Worm (Caenorhabditis elegans) whole organism, late embryonic: Measurements from ENCODE around the gene F53F8.5.
A peak's percentile ranks its signal among the peaks of the same experiment; 100 is the strongest.

Experiments
- C08G9.2 ChIP-seq: sonication (generic microtip); optimal IDR thresholded peaks from 2 replicates; lab custom pipeline; 2016; ENCODE audit warnings: mild to moderate bottlenecking, missing genetic modification characterization, moderate library complexity, missing compliant biosample characterization
- F13H6.1 ChIP-seq: sonication (generic microtip); optimal IDR thresholded peaks from 2 replicates; lab custom pipeline; 2016; ENCODE audit warnings: missing genetic modification characterization, missing compliant biosample characterization
- K02D7.2 ChIP-seq: sonication (generic microtip); optimal IDR thresholded peaks from 2 replicates; lab custom pipeline; 2017; ENCODE audit warnings: mild to moderate bottlenecking, missing genetic modification characterization, missing compliant biosample characterization
- K09A11.1 ChIP-seq: sonication (generic microtip); optimal IDR thresholded peaks from 2 replicates; lab custom pipeline; 2017; ENCODE audit warnings: antibody characterized with exemption, mild to moderate bottlenecking, missing genetic modification characterization, missing compliant biosample characterization; ENCODE audit not compliant: insufficient read depth
- T23F11.4 ChIP-seq: fragments of 200-800 bp; sonication (Bioruptor generic); optimal IDR thresholded peaks from 2 replicates; lab custom pipeline; 2018; ENCODE audit warnings: mild to moderate bottlenecking, missing genetic modification characterization, missing compliant biosample characterization
- ceh-14 ChIP-seq: sonication (generic microtip); optimal IDR thresholded peaks from 2 replicates; lab custom pipeline; 2016; ENCODE audit warnings: missing genotype, missing genetic modification characterization, missing compliant biosample characterization
- ceh-18 ChIP-seq: sonication (generic microtip); optimal IDR thresholded peaks from 2 replicates; lab custom pipeline; 2016; ENCODE audit warnings: missing genetic modification characterization, missing compliant biosample characterization
- ceh-19 ChIP-seq: fragments of 200-800 bp; sonication (Bioruptor generic); optimal IDR thresholded peaks from 2 replicates; lab custom pipeline; 2018; ENCODE audit warnings: mild to moderate bottlenecking, missing genetic modification characterization, missing compliant biosample characterization
- ceh-2 ChIP-seq: sonication (generic microtip); optimal IDR thresholded peaks from 2 replicates; lab custom pipeline; 2016; ENCODE audit warnings: missing genotype, missing genetic modification characterization, missing compliant biosample characterization
- ceh-24 ChIP-seq: sonication (generic microtip); optimal IDR thresholded peaks from 2 replicates; lab custom pipeline; 2016; ENCODE audit warnings: mild to moderate bottlenecking, missing genetic modification characterization, missing compliant biosample characterization
- ceh-30 ChIP-seq: fragments of 150-350 bp; optimal IDR thresholded peaks from 2 replicates; lab custom pipeline; 2014; ENCODE audit warnings: missing biosample characterization, missing genetic modification characterization
- ceh-31 ChIP-seq: sonication (generic microtip); optimal IDR thresholded peaks from 2 replicates; lab custom pipeline; 2016; ENCODE audit warnings: missing genetic modification characterization, missing compliant biosample characterization
- ceh-34 ChIP-seq: sonication (generic microtip); optimal IDR thresholded peaks from 2 replicates; lab custom pipeline; 2016; ENCODE audit warnings: mild to moderate bottlenecking, missing genetic modification characterization, missing compliant biosample characterization
- ceh-45 ChIP-seq: fragments of 200-800 bp; sonication (Bioruptor generic); IDR thresholded peaks from 2 replicates; pipeline ENCODE4 v1.3.6; 2022; ENCODE audit warnings: missing genetic modification reagents, missing genetic modification characterization, missing compliant biosample characterization
- ceh-6 ChIP-seq: fragments of 200-800 bp; sonication (Bioruptor generic); optimal IDR thresholded peaks from 2 replicates; lab custom pipeline; 2018; ENCODE audit warnings: mild to moderate bottlenecking, missing genetic modification characterization, missing compliant biosample characterization
- ceh-9 ChIP-seq: sonication (generic microtip); optimal IDR thresholded peaks from 2 replicates; lab custom pipeline; 2016; ENCODE audit warnings: mild to moderate bottlenecking, missing genetic modification characterization, inconsistent platforms, missing compliant biosample characterization
- che-1 ChIP-seq: sonication (generic microtip); optimal IDR thresholded peaks from 2 replicates; lab custom pipeline; 2016; ENCODE audit warnings: mild to moderate bottlenecking, missing genetic modification characterization, missing compliant biosample characterization
- dmd-4 ChIP-seq: sonication (generic microtip); optimal IDR thresholded peaks from 2 replicates; lab custom pipeline; 2016; ENCODE audit warnings: borderline replicate concordance, missing genetic modification characterization, missing compliant biosample characterization
- dve-1 ChIP-seq: sonication (generic microtip); optimal IDR thresholded peaks from 2 replicates; lab custom pipeline; 2017; ENCODE audit warnings: antibody characterized with exemption, mild to moderate bottlenecking, missing genetic modification characterization, missing compliant biosample characterization
- elt-2 ChIP-seq: sonication (generic microtip); optimal IDR thresholded peaks from 2 replicates; lab custom pipeline; 2016; ENCODE audit warnings: missing genetic modification reagents, missing genetic modification characterization, missing compliant biosample characterization
- elt-4 ChIP-seq: sonication (generic microtip); optimal IDR thresholded peaks from 2 replicates; lab custom pipeline; 2016; ENCODE audit warnings: missing genetic modification characterization, missing compliant biosample characterization
- eyg-1 ChIP-seq: sonication (generic microtip); optimal IDR thresholded peaks from 2 replicates; lab custom pipeline; 2016; ENCODE audit warnings: missing genotype, missing genetic modification characterization, missing compliant biosample characterization
- fkh-6 ChIP-seq: sonication (generic microtip); optimal IDR thresholded peaks from 2 replicates; lab custom pipeline; 2016; ENCODE audit warnings: missing genetic modification characterization, missing compliant biosample characterization
- gmeb-2 ChIP-seq: sonication (generic microtip); optimal IDR thresholded peaks from 2 replicates; lab custom pipeline; 2016; ENCODE audit warnings: missing genetic modification characterization, inconsistent platforms, missing compliant biosample characterization
- hlh-13 ChIP-seq: fragments of 200-800 bp; sonication (Bioruptor generic); optimal IDR thresholded peaks from 2 replicates; lab custom pipeline; 2018; ENCODE audit warnings: mild to moderate bottlenecking, missing genetic modification characterization, missing compliant biosample characterization
- hlh-15 ChIP-seq: sonication (generic microtip); optimal IDR thresholded peaks from 2 replicates; lab custom pipeline; 2016; ENCODE audit warnings: missing genetic modification characterization, missing compliant biosample characterization
- hlh-30 ChIP-seq: sonication (generic microtip); optimal IDR thresholded peaks from 2 replicates; lab custom pipeline; 2017; ENCODE audit warnings: antibody characterized with exemption, missing genetic modification characterization, missing compliant biosample characterization; ENCODE audit not compliant: insufficient read depth
- hlh-8 ChIP-seq: sonication (generic microtip); optimal IDR thresholded peaks from 2 replicates; lab custom pipeline; 2016; ENCODE audit warnings: missing genotype, missing genetic modification characterization, missing compliant biosample characterization
- madf-2 ChIP-seq: sonication (generic microtip); optimal IDR thresholded peaks from 2 replicates; lab custom pipeline; 2017; ENCODE audit warnings: missing genetic modification characterization, missing compliant biosample characterization
- mec-3 ChIP-seq: sonication (generic microtip); optimal IDR thresholded peaks from 2 replicates; lab custom pipeline; 2016; ENCODE audit warnings: borderline replicate concordance, missing genetic modification characterization, missing compliant biosample characterization
- nfya-1 ChIP-seq: sonication (generic microtip); optimal IDR thresholded peaks from 2 replicates; lab custom pipeline; 2017; ENCODE audit warnings: missing genetic modification characterization, mild to moderate bottlenecking, missing compliant biosample characterization, antibody characterized with exemption, moderate library complexity
- odd-2 ChIP-seq: sonication (generic microtip); optimal IDR thresholded peaks from 2 replicates; lab custom pipeline; 2017; ENCODE audit warnings: antibody characterized with exemption, mild to moderate bottlenecking, missing genetic modification characterization, missing compliant biosample characterization
- pat-9 ChIP-seq: fragments of 200-800 bp; sonication (Bioruptor generic); optimal IDR thresholded peaks from 2 replicates; lab custom pipeline; 2018; ENCODE audit warnings: mild to moderate bottlenecking, missing genetic modification characterization, moderate library complexity, missing compliant biosample characterization
- pax-1 ChIP-seq: fragments of 150-350 bp; optimal IDR thresholded peaks from 2 replicates; lab custom pipeline; 2014; ENCODE audit warnings: missing biosample characterization, missing genetic modification characterization
- pha-2 ChIP-seq: sonication (generic microtip); optimal IDR thresholded peaks from 2 replicates; lab custom pipeline; 2017; ENCODE audit warnings: mild to moderate bottlenecking, missing genetic modification characterization, missing compliant biosample characterization
- pros-1 ChIP-seq: fragments of 150-350 bp; optimal IDR thresholded peaks from 2 replicates; lab custom pipeline; 2014; ENCODE audit warnings: missing biosample characterization, missing genetic modification reagents, missing genetic modification characterization
- ref-2 ChIP-seq: sonication (generic microtip); optimal IDR thresholded peaks from 2 replicates; lab custom pipeline; 2016; ENCODE audit warnings: missing genetic modification characterization, missing compliant biosample characterization
- rnt-1 ChIP-seq: sonication (generic microtip); optimal IDR thresholded peaks from 2 replicates; lab custom pipeline; 2016; ENCODE audit warnings: missing genetic modification characterization, missing compliant biosample characterization
- sox-2 ChIP-seq: fragments of 200-800 bp; sonication (Bioruptor generic); IDR thresholded peaks from 2 replicates; pipeline ENCODE4 v1.3.6; 2022; ENCODE audit warnings: missing genetic modification reagents, missing genetic modification characterization, missing compliant biosample characterization
- tbx-2 ChIP-seq: sonication (generic microtip); optimal IDR thresholded peaks from 2 replicates; lab custom pipeline; 2016; ENCODE audit warnings: missing genetic modification characterization, missing compliant biosample characterization
- tbx-7 ChIP-seq: sonication (generic microtip); optimal IDR thresholded peaks from 2 replicates; lab custom pipeline; 2016; ENCODE audit warnings: missing genotype, missing genetic modification characterization, missing compliant biosample characterization
- unc-3 ChIP-seq, 2 experiments: fragments of 200-800 bp in 1 of 2; sonication (Bioruptor generic) in 1 of 2; sonication (generic microtip) in 1 of 2; conservative IDR thresholded peaks in 1 of 2; optimal IDR thresholded peaks in 1 of 2; 2 replicates each; pipeline versions ENCODE4 v1.3.6 to Lab custom; 2016 to 2022; ENCODE audit warnings: missing compliant biosample characterization in 2 of 2, missing genetic modification characterization in 2 of 2, missing genetic modification reagents in 1 of 2
- unc-42 ChIP-seq: sonication (generic microtip); optimal IDR thresholded peaks from 2 replicates; lab custom pipeline; 2016; ENCODE audit warnings: missing genotype, missing genetic modification characterization, missing compliant biosample characterization
- unc-55 ChIP-seq: sonication (generic microtip); optimal IDR thresholded peaks from 2 replicates; lab custom pipeline; 2017; ENCODE audit warnings: missing biosample characterization, missing genetic modification reagents, missing genetic modification characterization
- zip-5 ChIP-seq: sonication (generic microtip); optimal IDR thresholded peaks from 2 replicates; lab custom pipeline; 2016; ENCODE audit warnings: missing genetic modification characterization, missing compliant biosample characterization
- ztf-16 ChIP-seq: sonication (generic microtip); optimal IDR thresholded peaks from 2 replicates; lab custom pipeline; 2017; ENCODE audit warnings: missing genetic modification characterization, missing compliant biosample characterization

F53F8.5 gene

ce11 chrV:20712994-20713326 is 9.1 kb upstream of the F53F8.5 start:
- peak; percentile 13 for TF ChIP-seq ceh-34 (tag; lab: Kevin White, UChicago)
- TF ChIP-seq nfya-1 (tag; lab: Kevin White, UChicago): peak; percentile 24
- TF ChIP-seq ceh-30 (tag; lab: Kevin White, UChicago): peak; percentile 45
- peak; percentile 55 for TF ChIP-seq pax-1 (tag; lab: Kevin White, UChicago)
- TF ChIP-seq rnt-1 (tag; lab: Kevin White, UChicago): peak; percentile 9
- TF ChIP-seq eyg-1: no peak
- TF ChIP-seq hlh-15 (tag; lab: Kevin White, UChicago): no peak
- TF ChIP-seq K09A11.1 (tag; lab: Kevin White, UChicago): no peak
- peak; percentile 25 for TF ChIP-seq tbx-2 (tag; lab: Kevin White, UChicago)
- TF ChIP-seq hlh-30: peak; percentile 43
- peak; percentile 65 for TF ChIP-seq unc-55 (GFP tag; lab: Kevin White, UChicago)
- TF ChIP-seq unc-42 (tag; lab: Kevin White, UChicago): peak; percentile 26
- peak; percentile 15 for TF ChIP-seq ceh-31
- no peak for TF ChIP-seq dve-1
- no peak for TF ChIP-seq gmeb-2
- no peak for TF ChIP-seq sox-2 (GFP tag; lab: Robert Waterston, UW)
- peak; percentile 31 for TF ChIP-seq pros-1 (tag; lab: Kevin White, UChicago)
- TF ChIP-seq ceh-19 (GFP tag; lab: Kevin White, UChicago): no peak
- TF ChIP-seq F13H6.1 (tag; lab: Kevin White, UChicago): no peak
- TF ChIP-seq ceh-14 (tag; lab: Kevin White, UChicago): no peak
- no peak for TF ChIP-seq hlh-13
- TF ChIP-seq ceh-18: peak; percentile 69
- peak; percentile 29 for TF ChIP-seq pat-9 (tag; lab: Kevin White, UChicago)
- TF ChIP-seq ztf-16 (tag; lab: Kevin White, UChicago): no peak
- TF ChIP-seq dmd-4 (tag; lab: Kevin White, UChicago): no peak

- peak; percentile 56 for TF ChIP-seq elt-2
- no peak for TF ChIP-seq che-1
- TF ChIP-seq odd-2 (tag; lab: Kevin White, UChicago): no peak
Measured at ce11 chrV:20712318-20712993, 8.6 kb upstream of the F53F8.5 start.

ce11 chrV:20711733-20712132 is 7.9 kb upstream of the F53F8.5 start:
- TF ChIP-seq ceh-9 (tag; lab: Kevin White, UChicago) (no peak), T23F11.4 (GFP tag; lab: Kevin White, UChicago) (no peak), ceh-45 (no peak), tbx-2 (tag; lab: Kevin White, UChicago) (peak; percentile 28), hlh-13 (no peak), C08G9.2 (tag; lab: Kevin White, UChicago) (no peak), ceh-34 (tag; lab: Kevin White, UChicago) (peak; percentile 30), ceh-24 (tag; lab: Kevin White, UChicago) (no peak), pat-9 (tag; lab: Kevin White, UChicago) (peak; percentile 45), K02D7.2 (tag; lab: Kevin White, UChicago) (no peak), ceh-2 (tag; lab: Kevin White, UChicago) (no peak), mec-3 (tag; lab: Kevin White, UChicago) (no peak), odd-2 (tag; lab: Kevin White, UChicago) (no peak), rnt-1 (tag; lab: Kevin White, UChicago) (peak; percentile 33), elt-4 (no peak), pha-2 (peak; percentile 25), ceh-6 (no peak), ceh-14 (tag; lab: Kevin White, UChicago) (no peak), hlh-8 (tag; lab: Kevin White, UChicago) (peak; percentile 92), madf-2 (tag; lab: Kevin White, UChicago) (no peak), unc-3 (GFP tag; conservative IDR thresholded peaks at IDR 0.05; lab: Robert Waterston, UW) (no peak), unc-3 (tag; optimal IDR thresholded peaks at IDR 0.05; lab: Kevin White, UChicago) (no peak), elt-2 (no peak), nfya-1 (tag; lab: Kevin White, UChicago) (peak; percentile 60), ref-2 (tag; lab: Kevin White, UChicago) (no peak), ceh-30 (tag; lab: Kevin White, UChicago) (no peak), dve-1 (no peak), fkh-6 (tag; lab: Kevin White, UChicago) (no peak), unc-42 (tag; lab: Kevin White, UChicago) (peak; percentile 78), ceh-18 (peak; percentile 92), tbx-7 (tag; lab: Kevin White, UChicago) (no peak), zip-5 (no peak), hlh-30 (no peak), unc-55 (GFP tag; lab: Kevin White, UChicago) (peak; percentile 85)
